Worm (Caenorhabditis elegans) whole organism, mixed stage, embryonic: ENCODE results near the gene B0462.5.

Experiments used
- M03D4.4 ChIP-seq: sonication (generic microtip); optimal IDR thresholded peaks from 2 replicates; lab custom pipeline; 2017; ENCODE audit warnings: mild to moderate bottlenecking, missing genetic modification characterization, missing compliant biosample characterization
- bed-3 ChIP-seq: fragments of 200-800 bp; sonication (Bioruptor generic); optimal IDR thresholded peaks from 3 replicates; lab custom pipeline; 2018; ENCODE audit warnings: mild to moderate bottlenecking, missing genetic modification characterization, moderate library complexity, missing compliant biosample characterization
- blmp-1 ChIP-seq: fragments of 150-350 bp; optimal IDR thresholded peaks from 2 replicates; lab custom pipeline; 2014; ENCODE audit warnings: missing biosample characterization, missing genetic modification characterization
- ceh-39 ChIP-seq: fragments of 150-350 bp; optimal IDR thresholded peaks from 2 replicates; lab custom pipeline; 2014; ENCODE audit warnings: missing biosample characterization, missing genetic modification characterization
- ceh-43 ChIP-seq: fragments of 200-800 bp; sonication (Bioruptor generic); optimal IDR thresholded peaks from 2 replicates; lab custom pipeline; 2018; ENCODE audit warnings: mild to moderate bottlenecking, missing genetic modification characterization, moderate library complexity, missing compliant biosample characterization
- ceh-83 ChIP-seq: fragments of 200-800 bp; sonication (Bioruptor generic); optimal IDR thresholded peaks from 2 replicates; lab custom pipeline; 2018; ENCODE audit warnings: mild to moderate bottlenecking, missing genetic modification characterization, missing compliant biosample characterization
- cnd-1 ChIP-seq: fragments of 200-800 bp; sonication (Bioruptor generic); optimal IDR thresholded peaks from 2 replicates; lab custom pipeline; 2018; ENCODE audit warnings: mild to moderate bottlenecking, missing genetic modification characterization, missing compliant biosample characterization
- drap-1 ChIP-seq: fragments of 200-800 bp; sonication (Bioruptor generic); optimal IDR thresholded peaks from 3 replicates; lab custom pipeline; 2018; ENCODE audit warnings: mild to moderate bottlenecking, missing genetic modification characterization, missing compliant biosample characterization
- elt-1 ChIP-seq: sonication (generic microtip); optimal IDR thresholded peaks from 2 replicates; lab custom pipeline; 2017; ENCODE audit warnings: missing genetic modification characterization, mild to moderate bottlenecking, missing compliant biosample characterization, antibody characterized with exemption, moderate library complexity, borderline replicate concordance; ENCODE audit not compliant: insufficient read depth
- elt-3 ChIP-seq: fragments of 150-350 bp; optimal IDR thresholded peaks from 2 replicates; lab custom pipeline; 2014; ENCODE audit warnings: missing biosample characterization, missing genetic modification characterization
- lin-13 ChIP-seq: fragments of 150-350 bp; optimal IDR thresholded peaks from 2 replicates; lab custom pipeline; 2014; ENCODE audit warnings: missing biosample characterization, missing genetic modification characterization
- lin-32 ChIP-seq: fragments of 200-800 bp; sonication (Bioruptor generic); optimal IDR thresholded peaks from 2 replicates; lab custom pipeline; 2018; ENCODE audit warnings: mild to moderate bottlenecking, missing genetic modification characterization, missing compliant biosample characterization
- lsy-2 ChIP-seq: fragments of 150-350 bp; optimal IDR thresholded peaks from 2 replicates; lab custom pipeline; 2014; ENCODE audit warnings: missing biosample characterization, missing genetic modification characterization
- mab-5 ChIP-seq: fragments of 150-350 bp; optimal IDR thresholded peaks from 2 replicates; lab custom pipeline; 2014; ENCODE audit warnings: missing biosample characterization, missing genetic modification characterization
- mep-1 ChIP-seq: fragments of 150-350 bp; optimal IDR thresholded peaks from 2 replicates; lab custom pipeline; 2017; ENCODE audit warnings: missing biosample characterization, missing genetic modification reagents, missing genetic modification characterization, inconsistent platforms
- mls-2 ChIP-seq: sonication (generic microtip); optimal IDR thresholded peaks from 2 replicates; lab custom pipeline; 2016; ENCODE audit warnings: mild to moderate bottlenecking, missing genetic modification characterization, moderate library complexity, missing compliant biosample characterization
- nhr-12 ChIP-seq: fragments of 150-350 bp; optimal IDR thresholded peaks from 2 replicates; lab custom pipeline; 2014; ENCODE audit warnings: missing biosample characterization, missing genetic modification characterization
- nhr-2 ChIP-seq: fragments of 150-350 bp; optimal IDR thresholded peaks from 2 replicates; lab custom pipeline; 2014; ENCODE audit warnings: missing biosample characterization, missing genetic modification characterization
- nhr-237 ChIP-seq: fragments of 150-350 bp; optimal IDR thresholded peaks from 2 replicates; lab custom pipeline; 2014; ENCODE audit warnings: missing biosample characterization, missing genetic modification characterization
- nhr-76 ChIP-seq: sonication (generic microtip); optimal IDR thresholded peaks from 2 replicates; lab custom pipeline; 2017; ENCODE audit warnings: missing biosample characterization, missing genetic modification characterization
- pha-4 ChIP-seq: fragments of 150-350 bp; optimal IDR thresholded peaks from 2 replicates; lab custom pipeline; 2018; ENCODE audit warnings: missing biosample characterization, missing genetic modification reagents, missing genetic modification characterization
- sptf-1 ChIP-seq: sonication (generic microtip); optimal IDR thresholded peaks from 2 replicates; lab custom pipeline; 2017; ENCODE audit warnings: mild to moderate bottlenecking, missing genetic modification characterization, moderate library complexity, missing compliant biosample characterization
- tbx-8 ChIP-seq: fragments of 200-800 bp; sonication (Bioruptor generic); optimal IDR thresholded peaks from 2 replicates; lab custom pipeline; 2018; ENCODE audit warnings: mild to moderate bottlenecking, missing genetic modification characterization, moderate library complexity, missing compliant biosample characterization
- zip-8 ChIP-seq: fragments of 150-350 bp; optimal IDR thresholded peaks from 2 replicates; lab custom pipeline; 2014; ENCODE audit warnings: missing biosample characterization, missing genetic modification characterization
- ztf-11 ChIP-seq: fragments of 150-350 bp; optimal IDR thresholded peaks from 2 replicates; lab custom pipeline; 2014; ENCODE audit warnings: missing biosample characterization, missing genetic modification characterization

Gene B0462.5

DNA sequence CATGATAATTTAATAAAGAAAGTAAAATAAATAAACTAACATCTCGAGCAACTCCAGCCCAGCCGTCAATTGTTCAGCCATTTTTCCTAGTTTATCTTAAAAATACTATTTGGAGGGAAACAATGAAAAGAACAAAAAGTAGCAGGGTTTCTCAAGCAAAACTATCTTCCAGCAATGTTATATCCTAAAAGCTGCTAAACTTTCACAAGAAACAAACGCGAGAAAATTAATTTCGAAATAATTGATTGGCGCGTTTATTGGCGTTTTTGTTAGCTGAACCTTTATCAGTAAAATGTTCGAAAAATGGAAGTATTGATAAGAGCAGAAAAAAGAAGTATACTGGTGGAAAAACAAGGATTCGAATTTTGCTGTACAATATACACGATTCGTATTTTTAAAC lies at the start of gene B0462.5:
Gene B0462.5 (minus strand): TSS at position 101 of the 400 bp plus-strand sequence.
- TF ChIP-seq sptf-1 (tag; lab: Kevin White, UChicago) (no peak), cnd-1 (tag; lab: Kevin White, UChicago) (no peak), bed-3 (GFP tag; lab: Kevin White, UChicago) (no peak), ceh-39 (tag; lab: Kevin White, UChicago) (no peak), lin-32 (no peak)

- TF ChIP-seq mab-5 (tag; lab: Kevin White, UChicago) (no peak), elt-3 (tag; lab: Kevin White, UChicago) (peak; percentile 16)
Measured at ce11 chrV:18371579-18371978, 48.4 kb upstream of the B0462.5 start, which contains the start of gene C08E8.4. C08E8.4 (plus strand) TSS chrV:18371846.

DNA sequence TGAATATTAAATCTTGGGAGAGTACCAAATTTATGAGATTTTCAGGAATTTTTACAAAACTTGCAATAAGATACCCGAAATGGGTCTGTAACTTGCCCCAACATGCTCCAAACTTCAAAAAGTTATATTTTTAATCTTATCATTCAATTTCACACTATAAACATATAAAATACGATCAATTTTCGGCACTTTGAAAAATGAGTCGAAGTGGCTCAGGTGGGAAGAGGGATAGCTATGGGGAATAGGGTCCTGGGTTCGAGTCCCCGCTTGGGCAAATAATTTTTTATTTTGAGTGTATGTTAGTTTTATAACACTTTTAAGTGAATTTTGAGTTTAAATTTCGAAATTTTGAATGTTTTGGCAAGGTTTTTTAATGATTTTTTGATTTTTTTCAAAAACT lies 47.9 kb upstream of the B0462.5 start:
- TF ChIP-seq nhr-2 (tag; lab: Kevin White, UChicago) = no peak

DNA sequence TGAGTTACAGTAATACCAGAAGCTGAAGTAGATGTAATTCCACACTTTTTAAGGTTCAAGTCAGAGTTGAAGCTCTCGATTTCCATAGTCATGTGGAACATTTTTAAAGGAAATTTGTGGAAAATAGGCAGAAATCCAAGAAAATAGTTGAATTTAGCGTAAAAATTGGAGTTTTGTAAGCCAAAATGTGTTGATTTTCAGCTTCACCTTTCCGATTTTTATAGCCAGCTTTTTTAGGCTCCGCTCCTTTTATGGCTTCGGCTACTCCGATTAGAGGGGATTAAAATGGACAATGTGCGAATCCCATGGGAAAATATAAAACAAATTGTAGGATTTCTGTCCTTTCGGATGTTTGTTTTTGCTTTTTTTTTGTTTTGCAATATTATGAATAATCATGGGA lies 45.2 kb upstream of the B0462.5 start, which contains the start of gene C08E8.6:
Gene C08E8.6 (minus strand): TSS at position 101 of the 400 bp plus-strand sequence.
- TF ChIP-seq drap-1 (GFP tag; lab: Kevin White, UChicago) = no peak

DNA sequence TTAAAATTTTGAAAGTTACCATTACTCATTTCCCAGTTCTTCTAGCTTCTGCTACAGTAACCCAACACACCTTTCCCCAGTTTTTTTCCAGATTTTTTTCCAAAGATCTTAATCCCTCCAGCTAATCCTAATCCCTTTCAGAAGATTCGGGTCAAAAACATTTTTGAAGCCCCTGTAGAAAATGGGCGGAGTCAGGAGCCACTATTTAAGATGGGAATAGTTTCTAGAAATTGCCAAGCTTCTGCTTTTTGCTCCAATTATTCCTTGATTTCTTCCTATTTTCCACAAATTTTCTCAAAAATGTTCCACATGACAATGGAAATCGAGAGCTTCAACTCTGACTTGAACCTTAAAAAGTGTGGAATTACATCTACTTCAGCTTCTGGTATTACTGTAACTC lies 41.4 kb upstream of the B0462.5 start, which contains the start of gene C08E8.9:
Gene C08E8.9 (plus strand): TSS at position 301 of the 400 bp plus-strand sequence.
- no peak for TF ChIP-seq nhr-12 (tag; lab: Kevin White, UChicago)
- TF ChIP-seq blmp-1 (tag; lab: Kevin White, UChicago) = no peak
- no peak for TF ChIP-seq ceh-83 (GFP tag; lab: Kevin White, UChicago)
- TF ChIP-seq elt-3 (tag; lab: Kevin White, UChicago) = no peak
- TF ChIP-seq lin-13 (tag; lab: Kevin White, UChicago) = no peak
- no peak for TF ChIP-seq M03D4.4 (tag; lab: Kevin White, UChicago)

DNA sequence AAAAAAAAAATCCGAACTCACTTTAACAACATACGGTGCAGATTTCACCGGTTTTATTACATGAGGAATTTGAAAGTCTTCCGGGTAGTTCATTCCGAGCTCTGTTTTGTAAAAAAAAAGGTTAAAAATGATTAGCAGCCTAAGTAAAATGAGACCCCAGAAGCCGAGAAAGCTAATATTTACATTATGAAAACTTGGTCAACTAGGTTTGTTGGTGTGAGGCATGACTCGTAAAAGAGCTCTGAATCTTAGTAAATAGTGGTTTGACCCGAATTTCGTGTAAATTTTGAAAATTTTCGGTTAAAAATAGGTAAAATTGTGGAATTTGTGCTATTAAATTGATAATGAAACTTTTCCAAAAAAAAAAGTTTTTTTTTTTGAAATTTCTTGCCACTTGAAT lies 39.3 kb upstream of the B0462.5 start, which contains the start of gene C08E8.1:
Gene C08E8.1 (minus strand): TSS at position 101 of the 400 bp plus-strand sequence.
- TF ChIP-seq drap-1 (GFP tag; lab: Kevin White, UChicago) (no peak), elt-3 (tag; lab: Kevin White, UChicago) (no peak), tbx-8 (no peak), bed-3 (GFP tag; lab: Kevin White, UChicago) (no peak), sptf-1 (tag; lab: Kevin White, UChicago) (no peak), nhr-237 (no peak), ztf-11 (tag; lab: Kevin White, UChicago) (no peak), nhr-2 (tag; lab: Kevin White, UChicago) (no peak), pha-4 (no peak), blmp-1 (tag; lab: Kevin White, UChicago) (no peak), lin-32 (no peak), mab-5 (tag; lab: Kevin White, UChicago) (no peak), nhr-12 (tag; lab: Kevin White, UChicago) (no peak), ceh-39 (tag; lab: Kevin White, UChicago) (no peak), ceh-43 (GFP tag; lab: Kevin White, UChicago) (no peak), mls-2 (tag; lab: Kevin White, UChicago) (no peak), ceh-83 (GFP tag; lab: Kevin White, UChicago) (no peak)

DNA sequence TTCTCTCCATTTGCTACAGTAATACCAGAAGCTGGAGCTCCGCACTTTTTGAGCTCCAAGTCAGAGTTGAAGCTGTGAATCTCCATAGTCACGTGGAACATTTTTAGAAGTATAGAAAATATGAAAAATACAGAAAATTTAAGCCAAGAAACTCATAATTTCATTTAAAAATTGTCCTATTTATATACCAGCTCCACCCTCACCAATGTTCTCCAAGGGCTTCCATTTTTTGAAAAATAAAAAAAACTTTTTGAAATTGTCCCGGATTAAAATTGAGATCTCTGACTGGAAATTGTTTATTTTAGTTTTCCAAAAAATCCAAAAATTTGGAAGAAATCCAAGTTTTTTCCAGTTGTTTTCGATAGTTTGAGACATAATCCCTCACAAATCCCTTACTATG lies 36.8 kb upstream of the B0462.5 start, which contains the start of gene C08E8.5:
Gene C08E8.5 (minus strand): TSS at position 101 of the 400 bp plus-strand sequence.
- TF ChIP-seq mep-1 (tag; lab: Kevin White, UChicago) (no peak), tbx-8 (no peak), pha-4 (no peak), bed-3 (GFP tag; lab: Kevin White, UChicago) (no peak), nhr-76 (no peak), lin-32 (no peak), cnd-1 (tag; lab: Kevin White, UChicago) (no peak), lin-13 (tag; lab: Kevin White, UChicago) (no peak), elt-1 (tag; lab: Kevin White, UChicago) (no peak), drap-1 (GFP tag; lab: Kevin White, UChicago) (no peak), lsy-2 (no peak)

DNA sequence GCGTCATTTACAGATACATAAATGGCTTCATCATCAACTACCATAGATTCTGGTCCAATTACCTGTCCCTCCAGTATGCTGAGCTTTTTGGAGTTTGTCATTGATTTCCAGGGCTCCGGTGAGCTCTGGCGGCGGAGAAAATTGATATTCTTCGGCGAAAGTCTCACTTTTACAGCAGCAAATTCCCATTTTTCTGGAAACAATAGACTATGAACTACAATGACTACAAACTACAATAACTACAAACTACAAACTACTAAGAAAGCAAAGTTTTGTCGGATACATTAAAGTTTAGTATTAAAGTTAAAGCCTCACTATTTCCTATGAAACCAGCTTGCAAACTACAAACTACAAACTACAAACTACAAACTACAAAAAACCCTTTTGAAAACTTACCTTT lies 32.6 kb upstream of the B0462.5 start, which contains the start of gene C08E8.2:
Gene C08E8.2 (minus strand): TSS at position 101 of the 400 bp plus-strand sequence.
- TF ChIP-seq bed-3 (GFP tag; lab: Kevin White, UChicago) = no peak
- no peak for TF ChIP-seq mep-1 (tag; lab: Kevin White, UChicago)
- TF ChIP-seq zip-8 = no peak
